Worm (Caenorhabditis elegans) whole organism, young adult: ENCODE data around the gene F32D8.12.

Source experiments
- B0261.1 ChIP-seq: sonication (generic microtip); optimal IDR thresholded peaks from 2 replicates; lab custom pipeline; 2016; ENCODE audit warnings: mild to moderate bottlenecking, missing genetic modification characterization, moderate library complexity, missing compliant biosample characterization
- B0336.3 ChIP-seq: fragments of 200-800 bp; sonication (Bioruptor generic); IDR thresholded peaks from 2 replicates; pipeline ENCODE4 v1.3.6; 2022; ENCODE audit warnings: missing genetic modification characterization, missing compliant biosample characterization
- D2030.7 ChIP-seq: fragments of 200-800 bp; sonication (Bioruptor generic); IDR thresholded peaks from 2 replicates; pipeline ENCODE4 v1.3.6; 2022; ENCODE audit warnings: missing genetic modification reagents, missing genetic modification characterization, missing compliant biosample characterization
- F39B2.1 ChIP-seq: fragments of 200-800 bp; sonication (Bioruptor generic); IDR thresholded peaks from 2 replicates; pipeline ENCODE4 v1.3.6; 2022; ENCODE audit warnings: missing genetic modification reagents, missing genetic modification characterization, missing compliant biosample characterization
- F57A8.1 ChIP-seq: fragments of 200-800 bp; sonication (Bioruptor generic); optimal IDR thresholded peaks from 2 replicates; lab custom pipeline; 2018; ENCODE audit warnings: mild to moderate bottlenecking, missing genetic modification characterization, moderate library complexity, missing compliant biosample characterization
- T26A5.8 ChIP-seq: sonication (generic microtip); optimal IDR thresholded peaks from 2 replicates; lab custom pipeline; 2016; ENCODE audit warnings: missing genetic modification characterization, missing compliant biosample characterization
- Y67H2A.10 ChIP-seq: fragments of 200-800 bp; sonication (Bioruptor generic); conservative IDR thresholded peaks from 2 replicates; pipeline ENCODE4 v1.3.6; 2022; ENCODE audit warnings: missing genetic modification reagents, missing genetic modification characterization, missing compliant biosample characterization
- ZK185.1 ChIP-seq: sonication (generic microtip); optimal IDR thresholded peaks from 2 replicates; lab custom pipeline; 2016; ENCODE audit warnings: mild to moderate bottlenecking, missing genetic modification characterization, missing compliant biosample characterization; ENCODE audit not compliant: poor library complexity, severe bottlenecking
- akir-1 ChIP-seq: fragments of 200-800 bp; sonication (Bioruptor generic); optimal IDR thresholded peaks from 2 replicates; lab custom pipeline; 2018; ENCODE audit warnings: mild to moderate bottlenecking, missing genetic modification characterization, moderate library complexity, missing compliant biosample characterization
- athp-1 ChIP-seq: sonication (generic microtip); optimal IDR thresholded peaks from 2 replicates; lab custom pipeline; 2017; ENCODE audit warnings: mild to moderate bottlenecking, missing genetic modification characterization, missing compliant biosample characterization
- attf-6 ChIP-seq: fragments of 200-800 bp; sonication (Bioruptor generic); IDR thresholded peaks from 2 replicates; pipeline ENCODE4 v1.3.6; 2022; ENCODE audit warnings: missing genetic modification reagents, missing genetic modification characterization, missing compliant biosample characterization
- ccch-3 ChIP-seq: fragments of 200-800 bp; sonication (Bioruptor generic); optimal IDR thresholded peaks from 2 replicates; lab custom pipeline; 2018; ENCODE audit warnings: mild to moderate bottlenecking, missing genetic modification characterization, missing compliant biosample characterization
- cebp-1 ChIP-seq, 2 experiments: fragments of 200-800 bp in 1 of 2; sonication (Bioruptor generic) in 1 of 2; sonication (generic microtip) in 1 of 2; IDR thresholded peaks in 1 of 2; optimal IDR thresholded peaks in 1 of 2; 2 replicates each; pipeline versions ENCODE4 v1.3.6 to Lab custom; 2017 to 2022; ENCODE audit warnings: missing compliant biosample characterization in 2 of 2, missing genetic modification characterization in 2 of 2, mild to moderate bottlenecking in 1 of 2, missing genetic modification reagents in 1 of 2, moderate library complexity in 1 of 2
- cebp-2 ChIP-seq: fragments of 200-800 bp; sonication (Bioruptor generic); IDR thresholded peaks from 2 replicates; pipeline ENCODE4 v1.3.6; 2022; ENCODE audit warnings: missing genetic modification characterization, missing compliant biosample characterization
- ceh-100 ChIP-seq: fragments of 200-800 bp; sonication (Bioruptor generic); IDR thresholded peaks from 2 replicates; pipeline ENCODE4 v1.3.6; 2022; ENCODE audit warnings: missing genetic modification reagents, missing genetic modification characterization, missing compliant biosample characterization
- ceh-79 ChIP-seq: sonication (generic microtip); optimal IDR thresholded peaks from 2 replicates; lab custom pipeline; 2017; ENCODE audit warnings: mild to moderate bottlenecking, missing genetic modification characterization, missing compliant biosample characterization
- chd-7 ChIP-seq: sonication (generic microtip); optimal IDR thresholded peaks from 2 replicates; lab custom pipeline; 2016; ENCODE audit warnings: mild to moderate bottlenecking, missing genetic modification characterization, moderate library complexity, missing compliant biosample characterization
- die-1 ChIP-seq: sonication (generic microtip); optimal IDR thresholded peaks from 2 replicates; lab custom pipeline; 2016; ENCODE audit warnings: missing genotype, mild to moderate bottlenecking, missing genetic modification characterization, missing compliant biosample characterization
- dox-1 ChIP-seq: fragments of 200-800 bp; sonication (Bioruptor generic); IDR thresholded peaks from 2 replicates; pipeline ENCODE4 v1.3.6; 2022; ENCODE audit warnings: missing genetic modification reagents, missing genetic modification characterization, missing compliant biosample characterization
- dpl-1 ChIP-seq: fragments of 150-350 bp; optimal IDR thresholded peaks from 2 replicates; lab custom pipeline; 2014; ENCODE audit warnings: missing biosample characterization, missing genetic modification reagents, missing genetic modification characterization
- efl-1 ChIP-seq: fragments of 150-350 bp; optimal IDR thresholded peaks from 2 replicates; lab custom pipeline; 2014; ENCODE audit warnings: missing biosample characterization, missing genetic modification reagents, missing genetic modification characterization
- fkh-3 ChIP-seq: sonication (generic microtip); optimal IDR thresholded peaks from 2 replicates; lab custom pipeline; 2016; ENCODE audit warnings: mild to moderate bottlenecking, missing genetic modification characterization, missing compliant biosample characterization
- hlh-26 ChIP-seq: fragments of 200-800 bp; sonication (Bioruptor generic); conservative IDR thresholded peaks from 2 replicates; pipeline ENCODE4 v1.3.6; 2022; ENCODE audit warnings: missing genetic modification reagents, missing genetic modification characterization, missing compliant biosample characterization
- hrde-1 ChIP-seq: sonication (generic microtip); optimal IDR thresholded peaks from 2 replicates; lab custom pipeline; 2016; ENCODE audit warnings: missing genetic modification characterization, mild to moderate bottlenecking, missing compliant biosample characterization, moderate library complexity, missing genotype, missing genetic modification reagents, borderline replicate concordance
- lag-1 ChIP-seq: fragments of 200-800 bp; sonication (Bioruptor generic); IDR thresholded peaks from 2 replicates; pipeline ENCODE4 v1.3.6; 2022; ENCODE audit warnings: missing genetic modification reagents, missing genetic modification characterization, missing compliant biosample characterization
- let-526 ChIP-seq: fragments of 200-800 bp; sonication (Bioruptor generic); IDR thresholded peaks from 2 replicates; pipeline ENCODE4 v1.3.6; 2022; ENCODE audit warnings: missing genetic modification reagents, missing genetic modification characterization, missing compliant biosample characterization
- lin-26 ChIP-seq: fragments of 200-800 bp; sonication (Bioruptor generic); IDR thresholded peaks from 2 replicates; pipeline ENCODE4 v1.3.6; 2022; ENCODE audit warnings: missing genetic modification reagents, missing genetic modification characterization, missing compliant biosample characterization
- lir-1 ChIP-seq: fragments of 200-800 bp; sonication (Bioruptor generic); conservative IDR thresholded peaks from 2 replicates; pipeline ENCODE4 v1.3.6; 2022; ENCODE audit warnings: missing genetic modification reagents, missing genetic modification characterization, missing compliant biosample characterization
- madf-3 ChIP-seq: fragments of 200-800 bp; sonication (Bioruptor generic); IDR thresholded peaks from 2 replicates; pipeline ENCODE4 v1.3.6; 2022; ENCODE audit warnings: missing genetic modification reagents, missing genetic modification characterization, missing compliant biosample characterization
- madf-6 ChIP-seq: fragments of 200-800 bp; sonication (Bioruptor generic); IDR thresholded peaks from 2 replicates; pipeline ENCODE4 v1.3.6; 2022; ENCODE audit warnings: missing genetic modification reagents, missing genetic modification characterization, missing compliant biosample characterization
- madf-8 ChIP-seq: fragments of 200-800 bp; sonication (Bioruptor generic); conservative IDR thresholded peaks from 2 replicates; pipeline ENCODE4 v1.3.6; 2022; ENCODE audit warnings: missing genetic modification reagents, missing genetic modification characterization, missing compliant biosample characterization
- nfya-2 ChIP-seq: fragments of 200-800 bp; sonication (Bioruptor generic); IDR thresholded peaks from 2 replicates; pipeline ENCODE4 v1.3.6; 2022; ENCODE audit warnings: missing genetic modification reagents, missing genetic modification characterization, missing compliant biosample characterization
- nfyb-1 ChIP-seq: fragments of 200-800 bp; sonication (Bioruptor generic); IDR thresholded peaks from 2 replicates; pipeline ENCODE4 v1.3.6; 2022; ENCODE audit warnings: missing genetic modification reagents, missing genetic modification characterization, missing compliant biosample characterization
- pha-4 ChIP-seq: fragments of 150-350 bp; sonication (generic microtip); optimal IDR thresholded peaks from 2 replicates; lab custom pipeline; 2014; ENCODE audit warnings: missing biosample characterization, missing genetic modification reagents, missing genetic modification characterization
- rec-8 ChIP-seq, 2 experiments: sonication (generic microtip); optimal IDR thresholded peaks; 2 replicates each; lab custom pipeline; 2016; ENCODE audit warnings: mild to moderate bottlenecking in 2 of 2, missing genetic modification characterization in 2 of 2, missing genetic modification reagents in 2 of 2, missing genotype in 2 of 2, missing biosample characterization in 1 of 2, missing compliant biosample characterization in 1 of 2, moderate library complexity in 1 of 2
- repo-1 ChIP-seq: sonication (generic microtip); optimal IDR thresholded peaks from 2 replicates; lab custom pipeline; 2017; ENCODE audit warnings: mild to moderate bottlenecking, missing genetic modification characterization, missing compliant biosample characterization
- sea-2 ChIP-seq: fragments of 200-800 bp; sonication (Bioruptor generic); IDR thresholded peaks from 2 replicates; pipeline ENCODE4 v1.3.6; 2022; ENCODE audit warnings: missing genetic modification characterization, missing compliant biosample characterization
- snpc-1.1 ChIP-seq: sonication (generic microtip); optimal IDR thresholded peaks from 2 replicates; lab custom pipeline; 2017; ENCODE audit warnings: missing genetic modification characterization, mild to moderate bottlenecking, missing compliant biosample characterization, antibody characterized with exemption, moderate library complexity, missing genotype, missing genetic modification reagents; ENCODE audit not compliant: insufficient read depth
- snpc-4 ChIP-seq, 5 experiments: fragments of 150-350 bp in 1 of 5; sonication (generic microtip) in 4 of 5; optimal IDR thresholded peaks; 2 replicates each; lab custom pipeline; 2014 to 2018; ENCODE audit warnings: missing genetic modification characterization in 5 of 5, missing biosample characterization in 3 of 5, antibody characterized with exemption in 2 of 5, mild to moderate bottlenecking in 2 of 5, missing compliant biosample characterization in 2 of 5, missing genotype in 2 of 5, moderate library complexity in 2 of 5, missing genetic modification reagents in 1 of 5
- somi-1 ChIP-seq: fragments of 200-800 bp; sonication (Bioruptor generic); optimal IDR thresholded peaks from 2 replicates; lab custom pipeline; 2018; ENCODE audit warnings: mild to moderate bottlenecking, missing genetic modification characterization, missing compliant biosample characterization
- sptf-2 ChIP-seq: fragments of 200-800 bp; sonication (Bioruptor generic); optimal IDR thresholded peaks from 2 replicates; lab custom pipeline; 2018; ENCODE audit warnings: mild to moderate bottlenecking, missing genetic modification characterization, missing compliant biosample characterization
- tbp1 ChIP-seq: fragments of 200-800 bp; sonication (Bioruptor generic); optimal IDR thresholded peaks from 2 replicates; lab custom pipeline; 2018; ENCODE audit warnings: mild to moderate bottlenecking, missing genetic modification characterization, missing compliant biosample characterization
- tbx-9 ChIP-seq: sonication (generic microtip); optimal IDR thresholded peaks from 2 replicates; lab custom pipeline; 2016; ENCODE audit warnings: borderline replicate concordance, missing genetic modification characterization, inconsistent platforms, missing compliant biosample characterization
- ztf-22 ChIP-seq: fragments of 200-800 bp; sonication (Bioruptor generic); optimal IDR thresholded peaks from 2 replicates; lab custom pipeline; 2018; ENCODE audit warnings: mild to moderate bottlenecking, missing genetic modification characterization, moderate library complexity, missing compliant biosample characterization
- ztf-28 ChIP-seq: fragments of 200-800 bp; sonication (Bioruptor generic); IDR thresholded peaks from 2 replicates; pipeline ENCODE4 v1.3.6; 2022; ENCODE audit warnings: missing genetic modification reagents, missing genetic modification characterization, missing compliant biosample characterization

F32D8.12 gene

DNA sequence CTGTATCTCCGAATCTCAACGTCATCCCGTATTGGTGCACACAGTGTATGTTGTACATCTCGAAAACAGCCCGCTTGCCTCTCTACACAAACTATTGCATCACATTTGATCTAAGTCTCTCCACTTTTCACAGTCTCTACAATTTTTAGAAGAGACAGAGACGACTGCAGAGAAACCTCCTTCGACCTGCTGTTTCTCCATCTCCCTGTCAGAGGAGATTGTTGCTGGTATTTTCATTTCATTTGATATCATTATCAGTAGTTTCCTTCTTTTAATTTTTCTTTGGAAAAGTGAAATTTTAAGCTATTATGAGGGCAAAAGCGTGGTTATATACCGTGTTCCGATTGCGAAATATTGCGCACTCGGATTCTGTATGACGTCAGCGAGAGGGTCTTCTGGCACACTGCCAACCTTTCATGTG lies 49.8 kb upstream of the F32D8.12 start (continued):
- TF ChIP-seq dox-1 (peak; percentile 62), pha-4 (no peak), akir-1 (no peak), cebp-2 (GFP tag; lab: Robert Waterston, UW) (no peak), Y67H2A.10 (no peak), snpc-4 (GFP tag; optimal IDR thresholded peaks at IDR 0.05; lab: Kevin White, UChicago) (no peak), snpc-4 (tag; optimal IDR thresholded peaks at IDR 0.05; lab: Kevin White, UChicago) (peak in 2 of 4 experiments; percentile 31 to 51), let-526 (GFP tag; lab: Robert Waterston, UW) (0 out of 2 replicates have a peak, but pooled peaks have one; percentile 5), D2030.7 (no peak), efl-1 (GFP tag; lab: Kevin White, UChicago) (no peak), repo-1 (tag; lab: Kevin White, UChicago) (no peak), ztf-22 (GFP tag; lab: Kevin White, UChicago) (peak; percentile 80), B0336.3 (peak; percentile 87), lir-1 (GFP tag; lab: Robert Waterston, UW) (no peak), athp-1 (tag; lab: Kevin White, UChicago) (no peak), tbp1 (GFP tag; lab: Kevin White, UChicago) (peak; percentile 4), cebp-1 (GFP tag; IDR thresholded peaks at IDR 0.05; lab: Robert Waterston, UW) (peak; percentile 95), cebp-1 (tag; optimal IDR thresholded peaks at IDR 0.05; lab: Kevin White, UChicago) (peak; percentile 99), B0261.1 (tag; lab: Kevin White, UChicago) (no peak), nfya-2 (GFP tag; lab: Robert Waterston, UW) (no peak), ZK185.1 (tag; lab: Kevin White, UChicago) (peak; percentile 52), F57A8.1 (GFP tag; lab: Kevin White, UChicago) (no peak), lag-1 (GFP tag; lab: Robert Waterston, UW) (no peak), madf-3 (GFP tag; lab: Robert Waterston, UW) (no peak), ztf-28 (GFP tag; lab: Robert Waterston, UW) (no peak), somi-1 (GFP tag; lab: Kevin White, UChicago) (no peak), chd-7 (tag; lab: Kevin White, UChicago) (peak; percentile 72), die-1 (tag; lab: Kevin White, UChicago) (no peak), attf-6 (no peak), sea-2 (GFP tag; lab: Robert Waterston, UW) (no peak), T26A5.8 (tag; lab: Kevin White, UChicago) (no peak), hlh-26 (GFP tag; lab: Robert Waterston, UW) (no peak), F39B2.1 (GFP tag; lab: Robert Waterston, UW) (no peak), sptf-2 (GFP tag; lab: Kevin White, UChicago) (no peak), snpc-1.1 (tag; lab: Kevin White, UChicago) (no peak), hrde-1 (tag; lab: Kevin White, UChicago) (no peak), ceh-100 (no peak), nfyb-1 (GFP tag; lab: Robert Waterston, UW) (peak; percentile 68; the same call in 1 of the 2 replicates), dpl-1 (GFP tag; lab: Kevin White, UChicago) (no peak), rec-8 (tag; optimal IDR thresholded peaks at IDR 0.05; lab: Kevin White, UChicago) (no peak), lin-26 (GFP tag; lab: Robert Waterston, UW) (no peak), madf-6 (GFP tag; lab: Robert Waterston, UW) (no peak), ccch-3 (no peak), fkh-3 (tag; lab: Kevin White, UChicago) (no peak), ceh-79 (tag; lab: Kevin White, UChicago) (no peak), tbx-9 (tag; lab: Kevin White, UChicago) (no peak), madf-8 (GFP tag; lab: Robert Waterston, UW) (no peak)
